Worm (Caenorhabditis elegans): ENCODE measurements around the gene Y37E11B.7.
A peak's percentile ranks its signal among the peaks of the same experiment; 100 is the strongest.

The Y37E11B.7 gene

DNA sequence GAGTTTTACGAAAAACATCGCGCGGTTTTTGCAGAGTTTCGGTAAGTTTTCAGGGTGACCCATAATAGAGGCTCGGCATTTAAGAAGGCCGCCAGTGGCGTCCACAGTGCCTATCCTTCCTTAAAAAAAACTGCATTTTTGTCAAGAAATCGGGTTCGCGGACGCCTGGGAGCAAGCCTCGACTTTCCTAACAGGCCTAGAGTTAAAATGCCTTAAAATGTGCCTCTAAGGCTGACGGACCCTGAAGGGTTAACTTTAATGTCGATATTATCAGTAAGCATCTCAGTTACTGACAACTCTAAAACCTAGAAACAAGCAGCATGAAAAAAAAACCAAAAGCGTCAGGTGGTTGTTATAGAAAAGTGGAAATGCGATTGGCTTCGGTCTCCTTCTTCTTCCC, 40.8 kb downstream of the Y37E11B.7 start:
- TF ChIP-seq nhr-2 (tag; optimal IDR thresholded peaks at IDR 0.05), result no peak
- no peak for TF ChIP-seq mls-2 (tag; optimal IDR thresholded peaks at IDR 0.05)
- no peak for TF ChIP-seq zip-8 (tag; optimal IDR thresholded peaks at IDR 0.05)
- TF ChIP-seq mep-1 (tag; optimal IDR thresholded peaks at IDR 0.05), result no peak
- no peak for TF ChIP-seq elt-3 (tag; optimal IDR thresholded peaks at IDR 0.05)
- no peak for TF ChIP-seq unc-120 (tag; optimal IDR thresholded peaks at IDR 0.05; ENCODE audit: poor library complexity, severe bottlenecking)
- TF ChIP-seq ham-2 (GFP tag; optimal IDR thresholded peaks at IDR 0.05), result no peak
- no peak for TF ChIP-seq cnd-1 (tag; optimal IDR thresholded peaks at IDR 0.05)
- TF ChIP-seq sptf-1 (tag; optimal IDR thresholded peaks at IDR 0.05), result no peak
- no peak for TF ChIP-seq unc-39 (tag; optimal IDR thresholded peaks at IDR 0.05)

DNA sequence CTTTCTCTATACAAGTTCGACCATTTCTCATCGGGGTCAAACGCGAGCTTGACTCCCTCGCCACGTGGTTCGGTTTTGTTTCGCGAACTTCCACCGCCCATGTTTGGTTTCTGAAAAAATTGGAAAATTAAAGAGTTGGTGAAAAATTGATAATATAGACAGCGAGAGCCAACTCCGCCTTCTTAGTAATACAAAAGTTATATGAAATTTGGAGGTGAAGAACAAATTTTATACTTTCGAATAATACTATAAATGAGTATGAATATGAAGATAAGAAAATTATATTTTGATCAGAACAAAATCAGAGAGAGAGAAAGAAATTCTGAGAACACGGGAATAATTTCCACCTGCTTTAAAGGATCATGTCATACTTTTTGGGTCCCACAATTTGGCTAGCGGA, 42.6 kb downstream of the Y37E11B.7 start, which contains the start of gene osm-9:
Gene osm-9, minus strand, starts transcription at position 101 of the 400 bp plus-strand sequence.
- TF ChIP-seq nhr-237 (tag; optimal IDR thresholded peaks at IDR 0.05) (no peak), pha-4 (tag; optimal IDR thresholded peaks at IDR 0.05) (no peak), unc-39 (tag; optimal IDR thresholded peaks at IDR 0.05) (no peak), sptf-1 (tag; optimal IDR thresholded peaks at IDR 0.05) (no peak), ceh-83 (GFP tag; optimal IDR thresholded peaks at IDR 0.05) (no peak), mep-1 (tag; optimal IDR thresholded peaks at IDR 0.05) (no peak), lin-32 (GFP tag; optimal IDR thresholded peaks at IDR 0.05) (no peak), elt-3 (tag; optimal IDR thresholded peaks at IDR 0.05) (no peak), sem-2 (GFP tag; optimal IDR thresholded peaks at IDR 0.05) (no peak), cnd-1 (tag; optimal IDR thresholded peaks at IDR 0.05) (no peak), zip-8 (tag; optimal IDR thresholded peaks at IDR 0.05) (no peak), ceh-39 (tag; optimal IDR thresholded peaks at IDR 0.05) (no peak), ham-2 (GFP tag; optimal IDR thresholded peaks at IDR 0.05) (no peak), ceh-43 (GFP tag; optimal IDR thresholded peaks at IDR 0.05) (no peak), ztf-11 (tag; optimal IDR thresholded peaks at IDR 0.05) (no peak), snpc-4 (tag; optimal IDR thresholded peaks at IDR 0.05) (no peak), M03D4.4 (tag; optimal IDR thresholded peaks at IDR 0.05) (no peak)

DNA sequence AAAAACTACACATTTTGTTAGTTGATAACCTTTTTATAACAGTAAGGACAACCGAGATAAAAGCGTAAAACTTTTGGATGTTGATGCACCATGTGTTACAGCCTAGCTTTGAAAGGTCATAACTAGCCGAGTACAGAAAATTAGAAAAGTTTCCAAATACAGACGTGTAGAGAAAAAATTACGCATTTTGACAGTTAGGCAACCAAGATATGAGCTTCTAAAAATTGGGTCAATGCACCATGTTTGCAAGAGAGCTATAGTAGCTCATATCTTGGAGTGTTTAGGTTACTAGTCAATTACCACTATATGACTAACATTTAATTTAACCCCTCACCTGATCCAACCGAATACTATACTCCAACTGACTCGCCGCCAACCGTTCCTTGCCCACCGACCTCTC, 47.0 kb downstream of the Y37E11B.7 start:
- TF ChIP-seq ces-1 (GFP tag; optimal IDR thresholded peaks at IDR 0.05), result no peak
- TF ChIP-seq tbx-8 (GFP tag; optimal IDR thresholded peaks at IDR 0.05), result no peak
- TF ChIP-seq mep-1 (tag; optimal IDR thresholded peaks at IDR 0.05), result no peak
- TF ChIP-seq nhr-12 (tag; optimal IDR thresholded peaks at IDR 0.05), result no peak
- no peak for TF ChIP-seq elt-3 (tag; optimal IDR thresholded peaks at IDR 0.05)
- TF ChIP-seq nhr-2 (tag; optimal IDR thresholded peaks at IDR 0.05), result no peak
- no peak for TF ChIP-seq elt-1 (tag; optimal IDR thresholded peaks at IDR 0.05; ENCODE audit: borderline replicate concordance, insufficient read depth)
- TF ChIP-seq unc-62 (GFP tag; optimal IDR thresholded peaks at IDR 0.05), result no peak
- no peak for TF ChIP-seq hlh-1 (tag; optimal IDR thresholded peaks at IDR 0.05)
- TF ChIP-seq nhr-237 (tag; optimal IDR thresholded peaks at IDR 0.05), result no peak
- no peak for TF ChIP-seq ztf-11 (tag; optimal IDR thresholded peaks at IDR 0.05)
- no peak for TF ChIP-seq unc-120 (tag; optimal IDR thresholded peaks at IDR 0.05; ENCODE audit: poor library complexity, severe bottlenecking)
- TF ChIP-seq flh-1 (GFP tag; optimal IDR thresholded peaks at IDR 0.05), result no peak
- no peak for TF ChIP-seq lin-13 (tag; optimal IDR thresholded peaks at IDR 0.05)
- TF ChIP-seq mab-5 (tag; optimal IDR thresholded peaks at IDR 0.05), result no peak
- TF ChIP-seq drap-1 (GFP tag; optimal IDR thresholded peaks at IDR 0.05), result no peak
- no peak for TF ChIP-seq sem-2 (GFP tag; optimal IDR thresholded peaks at IDR 0.05)
- TF ChIP-seq blmp-1 (tag; optimal IDR thresholded peaks at IDR 0.05), result no peak
- no peak for TF ChIP-seq zip-8 (tag; optimal IDR thresholded peaks at IDR 0.05)

DNA sequence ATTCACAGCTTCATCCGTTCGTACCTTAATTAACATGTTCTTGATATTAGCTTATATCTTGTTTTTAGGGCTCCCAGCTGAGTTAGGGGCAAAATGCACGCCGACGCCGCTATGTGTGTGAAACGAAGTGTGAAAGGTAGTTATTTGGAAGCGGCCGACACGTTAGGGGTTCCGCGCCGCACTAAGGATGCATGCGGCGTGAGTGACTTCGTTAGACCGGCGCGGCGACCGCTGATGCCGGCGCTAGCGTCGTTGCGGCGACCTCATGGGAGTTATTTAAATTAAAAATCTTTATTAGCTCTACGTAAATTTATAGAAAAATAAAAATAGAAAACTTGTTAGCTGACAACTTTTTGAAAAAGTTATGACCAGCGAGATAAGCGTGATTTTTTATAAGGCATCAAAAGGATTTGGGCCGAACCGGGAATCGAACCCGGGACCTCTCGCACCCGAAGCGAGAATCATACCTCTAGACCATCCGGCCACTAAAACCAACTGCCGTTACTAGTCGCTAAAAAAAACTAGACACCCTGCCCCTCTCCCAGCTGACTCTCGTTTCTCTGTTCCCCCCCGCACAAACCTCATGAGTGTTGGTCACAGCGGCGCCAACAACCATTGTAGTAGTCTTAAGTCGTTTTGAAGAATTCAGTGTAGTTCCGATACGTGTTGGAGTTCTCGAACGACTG, 48.0 kb downstream of the Y37E11B.7 start:
- TF ChIP-seq lsy-2 (tag; optimal IDR thresholded peaks at IDR 0.05) (no peak), ceh-83 (GFP tag; optimal IDR thresholded peaks at IDR 0.05) (peak; percentile 72), cnd-1 (tag; optimal IDR thresholded peaks at IDR 0.05) (peak; percentile 67), nhr-76 (tag; optimal IDR thresholded peaks at IDR 0.05) (no peak), ceh-39 (tag; optimal IDR thresholded peaks at IDR 0.05) (no peak), tbx-8 (GFP tag; optimal IDR thresholded peaks at IDR 0.05) (peak; percentile 40), sptf-1 (tag; optimal IDR thresholded peaks at IDR 0.05) (peak; percentile 72), pha-4 (tag; optimal IDR thresholded peaks at IDR 0.05) (no peak), sem-2 (GFP tag; optimal IDR thresholded peaks at IDR 0.05) (peak; percentile 60), lin-13 (tag; optimal IDR thresholded peaks at IDR 0.05) (no peak), hlh-1 (tag; optimal IDR thresholded peaks at IDR 0.05) (no peak), M03D4.4 (tag; optimal IDR thresholded peaks at IDR 0.05) (peak; percentile 83), nhr-2 (tag; optimal IDR thresholded peaks at IDR 0.05) (no peak), mep-1 (tag; optimal IDR thresholded peaks at IDR 0.05) (no peak), unc-120 (tag; optimal IDR thresholded peaks at IDR 0.05; ENCODE audit: poor library complexity, severe bottlenecking) (peak; percentile 44), zip-8 (tag; optimal IDR thresholded peaks at IDR 0.05) (no peak), elt-3 (tag; optimal IDR thresholded peaks at IDR 0.05) (no peak), nhr-28 (tag; optimal IDR thresholded peaks at IDR 0.05) (no peak), drap-1 (GFP tag; optimal IDR thresholded peaks at IDR 0.05) (peak; percentile 58), elt-1 (tag; optimal IDR thresholded peaks at IDR 0.05; ENCODE audit: borderline replicate concordance, insufficient read depth) (no peak), mab-5 (tag; optimal IDR thresholded peaks at IDR 0.05) (no peak), blmp-1 (tag; optimal IDR thresholded peaks at IDR 0.05) (no peak), unc-62 (GFP tag; optimal IDR thresholded peaks at IDR 0.05) (no peak), ces-1 (GFP tag; optimal IDR thresholded peaks at IDR 0.05) (no peak), snpc-4 (tag; optimal IDR thresholded peaks at IDR 0.05) (no peak), mls-2 (tag; optimal IDR thresholded peaks at IDR 0.05) (peak; percentile 73), ztf-11 (tag; optimal IDR thresholded peaks at IDR 0.05) (no peak), ham-2 (GFP tag; optimal IDR thresholded peaks at IDR 0.05) (no peak), flh-1 (GFP tag; optimal IDR thresholded peaks at IDR 0.05) (peak; percentile 59), ceh-43 (GFP tag; optimal IDR thresholded peaks at IDR 0.05) (peak; percentile 16), unc-39 (tag; optimal IDR thresholded peaks at IDR 0.05) (no peak), nhr-237 (tag; optimal IDR thresholded peaks at IDR 0.05) (no peak), lin-32 (GFP tag; optimal IDR thresholded peaks at IDR 0.05) (peak; percentile 8), bed-3 (GFP tag; optimal IDR thresholded peaks at IDR 0.05) (peak; percentile 25), nhr-12 (tag; optimal IDR thresholded peaks at IDR 0.05) (no peak)
